Fruit fly (Drosophila melanogaster) whole organism, prepupa: ENCODE results near the gene CG31871.

Source experiments
- CG10669 ChIP-seq: fragments of 200-800 bp; sonication (Bioruptor generic); optimal IDR thresholded peaks from 3 replicates; lab custom pipeline; 2018; ENCODE audit warnings: missing biosample characterization, mild to moderate bottlenecking, missing genetic modification characterization, moderate library complexity
- CG11294 ChIP-seq: fragments of 200-800 bp; sonication (Bioruptor generic); IDR thresholded peaks from 2 replicates; pipeline ENCODE4 v1.3.6; 2022; ENCODE audit warnings: missing biosample characterization, missing genetic modification characterization
- CG11902 ChIP-seq: fragments of 200-800 bp; sonication (Bioruptor generic); optimal IDR thresholded peaks from 3 replicates; lab custom pipeline; 2016; ENCODE audit warnings: missing biosample characterization, missing genetic modification characterization
- CG15336 ChIP-seq: fragments of 200-800 bp; sonication (Bioruptor generic); IDR thresholded peaks from 2 replicates; pipeline ENCODE4 v1.3.6; 2022; ENCODE audit warnings: missing biosample characterization, missing genetic modification characterization
- CG1621 ChIP-seq: fragments of 200-800 bp; sonication (Bioruptor generic); optimal IDR thresholded peaks from 3 replicates; lab custom pipeline; 2018; ENCODE audit warnings: missing biosample characterization, mild to moderate bottlenecking, missing genetic modification characterization
- CG3032 ChIP-seq: fragments of 200-800 bp; optimal IDR thresholded peaks from 2 replicates; lab custom pipeline; 2019; ENCODE audit warnings: missing biosample characterization, mild to moderate bottlenecking, missing genetic modification characterization, moderate library complexity
- CG31627 ChIP-seq: fragments of 200-800 bp; sonication (Bioruptor generic); optimal IDR thresholded peaks from 3 replicates; lab custom pipeline; 2016; ENCODE audit warnings: missing biosample characterization, missing genetic modification characterization
- CG32006 ChIP-seq: fragments of 200-800 bp; sonication (Bioruptor generic); optimal IDR thresholded peaks from 3 replicates; lab custom pipeline; 2017; ENCODE audit warnings: missing biosample characterization, mild to moderate bottlenecking, missing genetic modification characterization
- CG34406 ChIP-seq: fragments of 200-800 bp; sonication (Bioruptor generic); optimal IDR thresholded peaks from 3 replicates; lab custom pipeline; 2016; ENCODE audit warnings: missing biosample characterization, missing genetic modification characterization
- CG4318 ChIP-seq: fragments of 200-800 bp; sonication (Bioruptor generic); optimal IDR thresholded peaks from 3 replicates; lab custom pipeline; 2017; ENCODE audit warnings: missing biosample characterization, mild to moderate bottlenecking, missing genetic modification characterization
- CG6163 ChIP-seq: fragments of 200-800 bp; sonication (Bioruptor generic); IDR thresholded peaks from 3 replicates; pipeline ENCODE4 v1.3.6; 2022; ENCODE audit warnings: missing biosample characterization, missing genetic modification characterization
- CG6808 ChIP-seq: fragments of 200-800 bp; sonication (Bioruptor generic); optimal IDR thresholded peaks from 3 replicates; lab custom pipeline; 2017; ENCODE audit warnings: missing biosample characterization, missing genetic modification characterization, mild to moderate bottlenecking, moderate library complexity, missing genetic modification reagents
- CG6854 ChIP-seq: fragments of 200-800 bp; sonication (Bioruptor generic); optimal IDR thresholded peaks from 2 replicates; lab custom pipeline; 2017; ENCODE audit warnings: missing biosample characterization, mild to moderate bottlenecking, missing genetic modification characterization
- CG7368 ChIP-seq: fragments of 200-800 bp; sonication (Bioruptor generic); optimal IDR thresholded peaks from 3 replicates; lab custom pipeline; 2016; ENCODE audit warnings: missing biosample characterization, missing genetic modification characterization
- CG8119 ChIP-seq: fragments of 200-800 bp; sonication (Bioruptor generic); IDR thresholded peaks from 3 replicates; pipeline ENCODE4 v1.3.6; 2022; ENCODE audit warnings: missing biosample characterization, missing genetic modification characterization
- CG8319 ChIP-seq: fragments of 200-800 bp; sonication (Bioruptor generic); optimal IDR thresholded peaks from 3 replicates; lab custom pipeline; 2016; ENCODE audit warnings: missing biosample characterization, missing genetic modification characterization
- CG8632 ChIP-seq: fragments of 200-800 bp; sonication (Bioruptor generic); optimal IDR thresholded peaks from 3 replicates; lab custom pipeline; 2016; ENCODE audit warnings: missing biosample characterization, missing genetic modification characterization
- CG9139 ChIP-seq: fragments of 200-800 bp; sonication (Bioruptor generic); optimal IDR thresholded peaks from 3 replicates; lab custom pipeline; 2017; ENCODE audit warnings: missing biosample characterization, mild to moderate bottlenecking, missing genetic modification characterization
- Eip75B ChIP-seq: fragments of 200-800 bp; sonication (Bioruptor generic); optimal IDR thresholded peaks from 3 replicates; lab custom pipeline; 2016; ENCODE audit warnings: missing biosample characterization, missing genetic modification characterization
- Ets21C ChIP-seq: fragments of 200-800 bp; sonication (Bioruptor generic); optimal IDR thresholded peaks from 3 replicates; lab custom pipeline; 2016; ENCODE audit warnings: missing biosample characterization, missing genetic modification characterization
- Ets96B ChIP-seq: fragments of 200-800 bp; optimal IDR thresholded peaks from 2 replicates; lab custom pipeline; 2019; ENCODE audit warnings: missing biosample characterization, mild to moderate bottlenecking, missing genetic modification characterization, moderate library complexity
- Gug ChIP-seq: fragments of 200-800 bp; sonication (Bioruptor generic); IDR thresholded peaks from 2 replicates; pipeline ENCODE4 v1.3.6; 2022; ENCODE audit warnings: missing biosample characterization, missing genetic modification characterization
- Hr38 ChIP-seq: sonication (Bioruptor generic); optimal IDR thresholded peaks from 2 replicates; lab custom pipeline; 2016; ENCODE audit warnings: missing biosample characterization, missing genetic modification characterization
- Hr39 ChIP-seq: fragments of 200-800 bp; sonication (Bioruptor generic); optimal IDR thresholded peaks from 2 replicates; lab custom pipeline; 2016; ENCODE audit warnings: missing biosample characterization, missing genetic modification characterization
- Hr4 ChIP-seq: fragments of 200-800 bp; sonication (Bioruptor generic); optimal IDR thresholded peaks from 3 replicates; lab custom pipeline; 2016; ENCODE audit warnings: missing biosample characterization, missing genetic modification characterization
- Lpt ChIP-seq: fragments of 200-800 bp; sonication (Bioruptor generic); optimal IDR thresholded peaks from 3 replicates; lab custom pipeline; 2016; ENCODE audit warnings: missing biosample characterization, missing genetic modification characterization
- Met ChIP-seq: fragments of 200-800 bp; sonication (Bioruptor generic); optimal IDR thresholded peaks from 3 replicates; lab custom pipeline; 2016; ENCODE audit warnings: missing biosample characterization, missing genetic modification characterization
- OdsH ChIP-seq: fragments of 200-800 bp; sonication (Bioruptor generic); optimal IDR thresholded peaks from 3 replicates; lab custom pipeline; 2016; ENCODE audit warnings: missing biosample characterization, missing genetic modification characterization
- Sox102F ChIP-seq: fragments of 200-800 bp; sonication (Bioruptor generic); optimal IDR thresholded peaks from 2 replicates; lab custom pipeline; 2016; ENCODE audit warnings: missing biosample characterization, mild to moderate bottlenecking, missing genetic modification characterization
- Sox14 ChIP-seq: fragments of 200-800 bp; sonication (Bioruptor generic); optimal IDR thresholded peaks from 3 replicates; lab custom pipeline; 2016; ENCODE audit warnings: missing biosample characterization, missing genetic modification characterization
- Sox15 ChIP-seq: fragments of 200-800 bp; sonication (Bioruptor generic); optimal IDR thresholded peaks from 3 replicates; lab custom pipeline; 2016; ENCODE audit warnings: missing biosample characterization, missing genetic modification characterization
- achi ChIP-seq: fragments of 200-800 bp; sonication (Bioruptor generic); optimal IDR thresholded peaks from 3 replicates; lab custom pipeline; 2016; ENCODE audit warnings: missing biosample characterization, missing genetic modification characterization
- acj6 ChIP-seq: fragments of 200-800 bp; sonication (Bioruptor generic); optimal IDR thresholded peaks from 3 replicates; lab custom pipeline; 2016; ENCODE audit warnings: missing biosample characterization, missing genetic modification characterization
- cyc ChIP-seq: fragments of 200-800 bp; sonication (Bioruptor generic); optimal IDR thresholded peaks from 3 replicates; lab custom pipeline; 2016; ENCODE audit warnings: missing biosample characterization, missing genetic modification characterization
- dac ChIP-seq: fragments of 200-800 bp; sonication (Bioruptor generic); optimal IDR thresholded peaks from 2 replicates; lab custom pipeline; 2017; ENCODE audit warnings: missing biosample characterization, mild to moderate bottlenecking, missing genetic modification characterization
- dsx ChIP-seq: fragments of 200-800 bp; optimal IDR thresholded peaks from 3 replicates; lab custom pipeline; 2019; ENCODE audit warnings: missing biosample characterization, mild to moderate bottlenecking, missing genetic modification characterization, moderate library complexity; ENCODE audit not compliant: poor library complexity, severe bottlenecking
- eg ChIP-seq: fragments of 200-800 bp; sonication (Bioruptor generic); IDR thresholded peaks from 3 replicates; pipeline ENCODE4 v1.3.6; 2022; ENCODE audit warnings: missing biosample characterization, missing genetic modification characterization
- esn ChIP-seq: fragments of 200-800 bp; sonication (Bioruptor generic); optimal IDR thresholded peaks from 2 replicates; lab custom pipeline; 2016; ENCODE audit warnings: missing biosample characterization, mild to moderate bottlenecking, missing genetic modification characterization, moderate library complexity
- fd59A ChIP-seq: fragments of 200-800 bp; sonication (Bioruptor generic); optimal IDR thresholded peaks from 2 replicates; lab custom pipeline; 2017; ENCODE audit warnings: missing biosample characterization, mild to moderate bottlenecking, missing genetic modification characterization, missing genetic modification reagents
- lz ChIP-seq: fragments of 200-800 bp; sonication (Bioruptor generic); optimal IDR thresholded peaks from 3 replicates; lab custom pipeline; 2016; ENCODE audit warnings: missing biosample characterization, missing genetic modification characterization
- net ChIP-seq: fragments of 200-800 bp; sonication (Bioruptor generic); optimal IDR thresholded peaks from 3 replicates; lab custom pipeline; 2016; ENCODE audit warnings: missing biosample characterization, missing genetic modification characterization
- pdm3 ChIP-seq: fragments of 200-800 bp; sonication (Bioruptor generic); optimal IDR thresholded peaks from 3 replicates; lab custom pipeline; 2016; ENCODE audit warnings: missing biosample characterization, missing genetic modification characterization
- salr ChIP-seq, 2 experiments: fragments of 200-800 bp; sonication (Bioruptor generic); optimal IDR thresholded peaks; 3 replicates each; lab custom pipeline; 2016 to 2018; ENCODE audit warnings: missing biosample characterization in 2 of 2, missing genetic modification characterization in 2 of 2, mild to moderate bottlenecking in 1 of 2
- spab ChIP-seq: fragments of 200-800 bp; sonication (Bioruptor generic); optimal IDR thresholded peaks from 2 replicates; lab custom pipeline; 2017; ENCODE audit warnings: missing biosample characterization, mild to moderate bottlenecking, missing genetic modification characterization, missing genetic modification reagents
- svp ChIP-seq: fragments of 200-800 bp; sonication (Bioruptor generic); peaks from one replicate; lab custom pipeline; 2016; ENCODE audit warnings: missing biosample characterization, missing genetic modification characterization
- vri ChIP-seq: fragments of 200-800 bp; sonication (Bioruptor generic); optimal IDR thresholded peaks from 3 replicates; lab custom pipeline; 2016; ENCODE audit warnings: missing biosample characterization, mild to moderate bottlenecking, missing genetic modification characterization

CG31871 gene

DNA sequence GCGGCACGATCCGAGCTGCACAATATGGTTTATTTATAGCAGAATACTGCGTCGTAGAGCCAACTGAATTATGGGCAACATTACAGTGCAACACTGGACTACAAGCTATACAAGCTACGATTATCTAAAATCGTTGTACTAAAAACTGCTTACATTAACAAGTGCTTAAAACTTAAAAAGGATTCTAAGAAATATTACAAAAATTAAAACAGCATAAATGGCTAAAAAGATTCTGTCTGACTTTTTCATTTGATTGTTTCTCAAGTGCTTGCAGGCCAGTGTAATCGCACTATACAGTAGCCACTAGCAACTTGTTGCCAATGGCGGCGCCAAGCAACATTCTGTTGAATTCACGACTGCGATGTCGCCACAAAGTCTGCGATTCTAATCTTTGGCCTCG is 45.1 kb upstream of the CG31871 start (continued):
- TF ChIP-seq spab (GFP tag; lab: Kevin White, UChicago), result peak; percentile 87
- peak; percentile 57 for TF ChIP-seq Met (GFP tag; lab: Kevin White, UChicago)
- TF ChIP-seq CG11902, result peak; percentile 31
- TF ChIP-seq CG8319 (GFP tag; lab: Kevin White, UChicago), result peak; percentile 60
- TF ChIP-seq Hr38 (GFP tag; lab: Kevin White, UChicago), result no peak
- peak; percentile 87 for TF ChIP-seq Sox14
- no peak for TF ChIP-seq CG6854 (GFP tag; lab: Kevin White, UChicago)
- TF ChIP-seq eg, result peak; percentile 96
- peak; percentile 97 for TF ChIP-seq CG15336 (GFP tag; lab: Robert Waterston, UW)
- TF ChIP-seq cyc (GFP tag; lab: Kevin White, UChicago), result peak; percentile 44
- TF ChIP-seq pdm3 (GFP tag; lab: Kevin White, UChicago), result peak; percentile 88
- peak; percentile 19 for TF ChIP-seq Ets21C (GFP tag; lab: Kevin White, UChicago)
- peak; percentile 84 for TF ChIP-seq Eip75B (GFP tag; lab: Kevin White, UChicago)
- no peak for TF ChIP-seq esn (GFP tag; lab: Kevin White, UChicago)
- TF ChIP-seq CG6808, result peak; percentile 85
- TF ChIP-seq Sox102F (GFP tag; lab: Kevin White, UChicago), result peak; percentile 16
- TF ChIP-seq net (GFP tag; lab: Kevin White, UChicago), result peak; percentile 86
- TF ChIP-seq CG9139, result peak; percentile 79
- TF ChIP-seq CG31627, result peak; percentile 43
- peak; percentile 8 for TF ChIP-seq vri (GFP tag; lab: Kevin White, UChicago)
- TF ChIP-seq CG8632 (GFP tag; lab: Kevin White, UChicago), result peak; percentile 66
- peak; percentile 71 for TF ChIP-seq dac (GFP tag; lab: Kevin White, UChicago)
- peak; percentile 71 for TF ChIP-seq CG34406 (GFP tag; lab: Kevin White, UChicago)
- TF ChIP-seq CG4318, result peak; percentile 72
- TF ChIP-seq dsx (GFP tag; lab: Kevin White, UChicago), result peak; percentile 92
- TF ChIP-seq salr (GFP tag; optimal IDR thresholded peaks at IDR 0.05; lab: Kevin White, UChicago), result peak; percentile 79 to 86

DNA sequence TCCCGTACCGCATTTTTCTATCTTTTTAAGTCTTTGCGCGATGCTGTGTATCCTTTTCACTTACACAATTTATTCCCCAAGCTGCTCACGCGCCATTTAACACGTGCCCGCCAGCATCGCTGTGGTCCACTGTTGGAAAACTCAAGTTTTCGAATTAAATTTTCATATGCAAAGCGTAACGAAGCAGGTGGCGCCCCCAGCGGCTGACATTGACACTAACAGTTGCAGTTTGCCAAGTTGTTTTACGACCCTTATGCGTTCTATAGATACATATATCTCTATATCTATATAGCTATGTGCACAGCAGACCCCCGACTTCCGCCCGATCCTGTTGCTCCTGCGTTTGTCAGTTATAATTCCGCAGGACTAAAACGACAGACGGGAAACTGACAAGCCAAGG is 35.9 kb upstream of the CG31871 start:
- TF ChIP-seq svp, result no peak
- TF ChIP-seq CG11294 (GFP tag; lab: Robert Waterston, UW), result no peak
- no peak for TF ChIP-seq lz (GFP tag; lab: Kevin White, UChicago)
- no peak for TF ChIP-seq achi
- TF ChIP-seq Ets96B (tag; lab: Kevin White, UChicago), result no peak
- TF ChIP-seq CG8632 (GFP tag; lab: Kevin White, UChicago), result no peak
- no peak for TF ChIP-seq CG9139
- no peak for TF ChIP-seq Hr4 (GFP tag; lab: Kevin White, UChicago)
- TF ChIP-seq CG1621, result no peak
- no peak for TF ChIP-seq CG7368 (GFP tag; lab: Kevin White, UChicago)
- no peak for TF ChIP-seq dac (GFP tag; lab: Kevin White, UChicago)
- TF ChIP-seq esn (GFP tag; lab: Kevin White, UChicago), result no peak
- TF ChIP-seq CG8119 (GFP tag; lab: Robert Waterston, UW), result no peak
- no peak for TF ChIP-seq Met (GFP tag; lab: Kevin White, UChicago)
- TF ChIP-seq, all 60 proteins: peak for 0

DNA sequence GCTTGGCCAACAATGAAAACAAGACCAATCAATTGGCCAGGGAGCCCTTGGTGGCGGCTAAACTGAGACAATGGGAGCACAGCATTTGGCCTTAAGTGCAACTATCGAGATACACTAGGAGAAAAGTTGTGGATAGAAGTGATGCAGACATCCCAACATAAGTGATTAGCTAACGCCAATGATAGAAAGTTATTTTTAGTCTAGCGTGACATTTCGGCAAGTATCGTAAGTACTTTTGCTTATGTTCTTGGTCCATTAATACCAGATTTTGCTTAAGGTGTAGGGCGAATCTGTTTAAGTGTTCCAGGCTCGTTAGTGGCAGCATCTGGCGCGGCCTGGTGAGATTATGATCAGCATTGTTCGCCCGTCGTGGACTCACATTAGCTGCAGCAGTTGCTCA is 29.2 kb upstream of the CG31871 start:
- peak in 1 of 2 experiments; percentile 7 for TF ChIP-seq salr (GFP tag; optimal IDR thresholded peaks at IDR 0.05; lab: Kevin White, UChicago)
- TF ChIP-seq acj6 (GFP tag; lab: Kevin White, UChicago), result peak; percentile 5
- no peak for TF ChIP-seq CG8319 (GFP tag; lab: Kevin White, UChicago)
- TF ChIP-seq CG10669 (GFP tag; lab: Kevin White, UChicago), result peak; percentile 36
- TF ChIP-seq CG6163 (GFP tag; lab: Robert Waterston, UW), result peak; percentile 58; the same call in 1 of the 3 replicates
- peak; percentile 21 for TF ChIP-seq OdsH
- peak; percentile 24 for TF ChIP-seq Sox102F (GFP tag; lab: Kevin White, UChicago)
- TF ChIP-seq CG9139, result no peak
- no peak for TF ChIP-seq CG7368 (GFP tag; lab: Kevin White, UChicago)
- no peak for TF ChIP-seq vri (GFP tag; lab: Kevin White, UChicago)
- no peak for TF ChIP-seq CG11294 (GFP tag; lab: Robert Waterston, UW)
- peak; percentile 8 for TF ChIP-seq CG31627
- TF ChIP-seq dsx (GFP tag; lab: Kevin White, UChicago), result no peak
- TF ChIP-seq Lpt (GFP tag; lab: Kevin White, UChicago), result no peak
- TF ChIP-seq CG15336 (GFP tag; lab: Robert Waterston, UW), result no peak
- TF ChIP-seq Sox15 (GFP tag; lab: Kevin White, UChicago), result peak; percentile 12
- no peak for TF ChIP-seq CG32006
- TF ChIP-seq Hr39 (GFP tag; lab: Kevin White, UChicago), result peak; percentile 19
- no peak for TF ChIP-seq Gug (GFP tag; lab: Robert Waterston, UW)
- no peak for TF ChIP-seq CG6854 (GFP tag; lab: Kevin White, UChicago)
- no peak for TF ChIP-seq CG8119 (GFP tag; lab: Robert Waterston, UW)
- TF ChIP-seq Hr38 (GFP tag; lab: Kevin White, UChicago), result no peak
- TF ChIP-seq cyc (GFP tag; lab: Kevin White, UChicago), result peak; percentile 38
- TF ChIP-seq fd59A, result peak; percentile 0
- TF ChIP-seq CG3032, result no peak
- no peak for TF ChIP-seq CG8632 (GFP tag; lab: Kevin White, UChicago)
- no peak for TF ChIP-seq esn (GFP tag; lab: Kevin White, UChicago)
- TF ChIP-seq Sox14, result peak; percentile 16
